Fruit fly (Drosophila melanogaster) whole organism, embryonic: Measurements from ENCODE around the gene CG42240.

Source experiments
- ATbp ChIP-seq: fragments of 200-800 bp; sonication (Bioruptor generic); optimal IDR thresholded peaks from 2 replicates; lab custom pipeline; 2017; ENCODE audit warnings: missing biosample characterization, mild to moderate bottlenecking, missing genetic modification characterization, missing genetic modification reagents
- Abd-B ChIP-seq: fragments of 200-800 bp; sonication (Bioruptor generic); optimal IDR thresholded peaks from 2 replicates; lab custom pipeline; 2018; ENCODE audit warnings: missing biosample characterization, mild to moderate bottlenecking, missing genetic modification characterization, moderate library complexity
- Aef1 ChIP-seq: fragments of 200-800 bp; sonication (Bioruptor generic); IDR thresholded peaks from 3 replicates; pipeline ENCODE4 v1.3.6; 2022; ENCODE audit warnings: missing biosample characterization, missing genetic modification characterization
- Blimp-1 ChIP-seq: fragments of 200-800 bp; sonication (Bioruptor generic); optimal IDR thresholded peaks from 3 replicates; lab custom pipeline; 2018; ENCODE audit warnings: missing biosample characterization, missing genetic modification characterization, mild to moderate bottlenecking, moderate library complexity, missing genetic modification reagents
- CG10267 ChIP-seq: fragments of 200-800 bp; sonication (Bioruptor generic); optimal IDR thresholded peaks from 2 replicates; lab custom pipeline; 2018; ENCODE audit warnings: missing biosample characterization, mild to moderate bottlenecking, missing genetic modification characterization, moderate library complexity
- CG10321 ChIP-seq: fragments of 200-800 bp; sonication (Bioruptor generic); IDR thresholded peaks from 2 replicates; pipeline ENCODE4 v1.3.6; 2022; ENCODE audit warnings: missing biosample characterization, missing genetic modification characterization
- CG10366 ChIP-seq: fragments of 200-800 bp; sonication (Bioruptor generic); IDR thresholded peaks from 2 replicates; pipeline ENCODE4 v1.3.6; 2022; ENCODE audit warnings: missing biosample characterization, missing genetic modification characterization
- CG1233 ChIP-seq: fragments of 200-800 bp; sonication (Bioruptor generic); optimal IDR thresholded peaks from 4 replicates; lab custom pipeline; 2018; ENCODE audit warnings: missing biosample characterization, mild to moderate bottlenecking, missing genetic modification characterization
- CG13624 ChIP-seq: fragments of 200-800 bp; sonication (Bioruptor generic); optimal IDR thresholded peaks from 2 replicates; lab custom pipeline; 2016; ENCODE audit warnings: missing biosample characterization, missing genetic modification characterization
- CG1647 ChIP-seq: fragments of 200-800 bp; sonication (Bioruptor generic); optimal IDR thresholded peaks from 3 replicates; lab custom pipeline; 2016; ENCODE audit warnings: missing biosample characterization, missing genetic modification characterization
- CG17361 ChIP-seq: fragments of 200-800 bp; sonication (Bioruptor generic); IDR thresholded peaks from 3 replicates; pipeline ENCODE4 v1.3.6; 2022; ENCODE audit warnings: missing biosample characterization, missing genetic modification characterization
- CG2120 ChIP-seq: fragments of 200-800 bp; sonication (Bioruptor generic); optimal IDR thresholded peaks from 3 replicates; lab custom pipeline; 2016; ENCODE audit warnings: missing biosample characterization, missing genetic modification characterization
- CG3163 ChIP-seq: fragments of 200-800 bp; sonication (Bioruptor generic); optimal IDR thresholded peaks from 3 replicates; lab custom pipeline; 2016; ENCODE audit warnings: missing biosample characterization, missing genetic modification characterization
- CG32772 ChIP-seq: fragments of 200-800 bp; sonication (Bioruptor generic); IDR thresholded peaks from 2 replicates; pipeline ENCODE4 v1.3.6; 2022; ENCODE audit warnings: missing biosample characterization, missing genetic modification characterization
- CG33557 ChIP-seq: fragments of 200-800 bp; sonication (Bioruptor generic); optimal IDR thresholded peaks from 2 replicates; lab custom pipeline; 2019; ENCODE audit warnings: missing biosample characterization, mild to moderate bottlenecking, missing genetic modification characterization, moderate library complexity
- CG3995 ChIP-seq: fragments of 200-800 bp; sonication (Bioruptor generic); optimal IDR thresholded peaks from 3 replicates; lab custom pipeline; 2016; ENCODE audit warnings: missing biosample characterization, missing genetic modification characterization
- CG4820 ChIP-seq: fragments of 200-800 bp; sonication (Bioruptor generic); optimal IDR thresholded peaks from 3 replicates; lab custom pipeline; 2016; ENCODE audit warnings: missing biosample characterization, missing genetic modification characterization
- CG7357 ChIP-seq: fragments of 200-800 bp; sonication (Bioruptor generic); IDR thresholded peaks from 3 replicates; pipeline ENCODE4 v1.3.6; 2022; ENCODE audit warnings: missing biosample characterization, missing genetic modification characterization
- CG8281 ChIP-seq: fragments of 200-800 bp; sonication (Bioruptor generic); optimal IDR thresholded peaks from 2 replicates; lab custom pipeline; 2018; ENCODE audit warnings: missing biosample characterization, mild to moderate bottlenecking, missing genetic modification characterization, moderate library complexity
- CG9876 ChIP-seq: fragments of 200-800 bp; sonication (Bioruptor generic); optimal IDR thresholded peaks from 2 replicates; lab custom pipeline; 2016; ENCODE audit warnings: missing biosample characterization, missing genetic modification characterization
- Dip3 ChIP-seq: fragments of 200-800 bp; sonication (Bioruptor generic); optimal IDR thresholded peaks from 3 replicates; lab custom pipeline; 2016; ENCODE audit warnings: missing biosample characterization, missing genetic modification characterization
- Doc2 ChIP-seq: fragments of 200-800 bp; sonication (Bioruptor generic); IDR thresholded peaks from 2 replicates; pipeline ENCODE4 v1.3.6; 2022; ENCODE audit warnings: missing biosample characterization, missing genetic modification characterization
- Lim3 ChIP-seq: fragments of 200-800 bp; sonication (Bioruptor generic); IDR thresholded peaks from 2 replicates; pipeline ENCODE4 v1.3.6; 2022; ENCODE audit warnings: missing biosample characterization, missing genetic modification characterization
- Med ChIP-seq: fragments of 200-800 bp; sonication (Bioruptor generic); peaks from one replicate; lab custom pipeline; 2016; ENCODE audit warnings: missing biosample characterization, missing genetic modification characterization, mild to moderate bottlenecking, inconsistent platforms, moderate library complexity
- Mrtf ChIP-seq: fragments of 200-800 bp; sonication (Bioruptor generic); IDR thresholded peaks from 3 replicates; pipeline ENCODE4 v1.3.6; 2022; ENCODE audit warnings: missing biosample characterization, missing genetic modification characterization
- Neu2 ChIP-seq: fragments of 200-800 bp; sonication (Bioruptor generic); optimal IDR thresholded peaks from 3 replicates; lab custom pipeline; 2016; ENCODE audit warnings: missing biosample characterization, missing genetic modification characterization, borderline replicate concordance
- Ravus ChIP-seq: fragments of 200-800 bp; sonication (Bioruptor generic); IDR thresholded peaks from 2 replicates; pipeline ENCODE4 v1.3.6; 2022; ENCODE audit warnings: missing biosample characterization, missing genetic modification characterization
- Six4 ChIP-seq: fragments of 200-800 bp; sonication (Bioruptor generic); optimal IDR thresholded peaks from 2 replicates; lab custom pipeline; 2016; ENCODE audit warnings: missing biosample characterization, missing genetic modification characterization
- Tbp ChIP-seq: fragments of >200 bp; optimal IDR thresholded peaks from 2 replicates; lab custom pipeline; 2018; ENCODE audit warnings: missing biosample characterization, missing genetic modification characterization
- YL-1 ChIP-seq: fragments of 200-800 bp; sonication (Bioruptor generic); optimal IDR thresholded peaks from 3 replicates; lab custom pipeline; 2017; ENCODE audit warnings: missing biosample characterization, mild to moderate bottlenecking, missing genetic modification characterization
- caup ChIP-seq: fragments of 200-800 bp; sonication (Bioruptor generic); optimal IDR thresholded peaks from 3 replicates; lab custom pipeline; 2017; ENCODE audit warnings: missing biosample characterization, mild to moderate bottlenecking, missing genetic modification characterization, moderate library complexity; ENCODE audit not compliant: severe bottlenecking
- crc ChIP-seq: fragments of 200-800 bp; sonication (Bioruptor generic); optimal IDR thresholded peaks from 2 replicates; lab custom pipeline; 2016; ENCODE audit warnings: missing biosample characterization, missing genetic modification characterization
- dan ChIP-seq: fragments of 200-800 bp; sonication (Bioruptor generic); IDR thresholded peaks from 2 replicates; pipeline ENCODE4 v1.3.6; 2022; ENCODE audit warnings: missing biosample characterization, missing genetic modification characterization
- fru ChIP-seq: fragments of >200 bp; optimal IDR thresholded peaks from 2 replicates; lab custom pipeline; 2017
- gce ChIP-seq: fragments of 200-800 bp; sonication (Bioruptor generic); IDR thresholded peaks from 3 replicates; pipeline ENCODE4 v1.3.6; 2022; ENCODE audit warnings: missing biosample characterization, missing genetic modification characterization
- gfzf ChIP-seq: fragments of 200-800 bp; sonication (Bioruptor generic); optimal IDR thresholded peaks from 2 replicates; lab custom pipeline; 2016; ENCODE audit warnings: missing biosample characterization, mild to moderate bottlenecking, missing genetic modification characterization, moderate library complexity
- hbn ChIP-seq: fragments of 200-800 bp; sonication (Bioruptor generic); IDR thresholded peaks from 2 replicates; pipeline ENCODE4 v1.3.6; 2022; ENCODE audit warnings: missing biosample characterization, missing genetic modification characterization; ENCODE audit not compliant: partially characterized antibody
- insv ChIP-seq, 2 experiments: fragments of 200-800 bp; sonication (Bioruptor generic); optimal IDR thresholded peaks; 3 replicates each; lab custom pipeline; 2016 to 2018; ENCODE audit warnings: missing biosample characterization in 2 of 2, missing genetic modification characterization in 2 of 2
- klu ChIP-seq: fragments of 200-800 bp; sonication (Bioruptor generic); IDR thresholded peaks from 2 replicates; pipeline ENCODE4 v1.3.6; 2022; ENCODE audit warnings: missing biosample characterization, missing genetic modification characterization
- lilli ChIP-seq: fragments of 200-800 bp; sonication (Bioruptor generic); optimal IDR thresholded peaks from 3 replicates; lab custom pipeline; 2016; ENCODE audit warnings: missing biosample characterization, missing genetic modification characterization
- lola ChIP-seq, 3 experiments: fragments of >200 bp in 2 of 3; fragments of 200-800 bp in 1 of 3; sonication (Bioruptor generic) in 1 of 3; optimal IDR thresholded peaks; 2 replicates each; lab custom pipeline; 2017 to 2019; ENCODE audit warnings: missing biosample characterization in 3 of 3, missing genetic modification characterization in 3 of 3, mild to moderate bottlenecking in 1 of 3, moderate library complexity in 1 of 3
- mld ChIP-seq: fragments of 200-800 bp; sonication (Bioruptor generic); IDR thresholded peaks from 3 replicates; pipeline ENCODE4 v1.3.6; 2022; ENCODE audit warnings: missing biosample characterization, missing genetic modification characterization; ENCODE audit not compliant: partially characterized antibody
- pan ChIP-seq, 4 experiments: fragments of >200 bp in 3 of 4; fragments of 200-800 bp in 1 of 4; sonication (Bioruptor generic) in 1 of 4; optimal IDR thresholded peaks in 3 of 4; IDR thresholded peaks in 1 of 4; 2 replicates each; pipeline versions ENCODE4 v1.3.6 to Lab custom; 2017 to 2022; ENCODE audit warnings: missing biosample characterization in 2 of 4, missing genetic modification characterization in 2 of 4, mixed read lengths in 1 of 4
- psq ChIP-seq: fragments of 200-800 bp; sonication (Bioruptor generic); optimal IDR thresholded peaks from 2 replicates; lab custom pipeline; 2017; ENCODE audit warnings: missing biosample characterization, missing genetic modification characterization
- salm ChIP-seq: fragments of 200-800 bp; sonication (Bioruptor generic); optimal IDR thresholded peaks from 2 replicates; lab custom pipeline; 2018; ENCODE audit warnings: missing biosample characterization, mild to moderate bottlenecking, missing genetic modification characterization
- shn ChIP-seq: fragments of 200-800 bp; sonication (Bioruptor generic); optimal IDR thresholded peaks from 3 replicates; lab custom pipeline; 2016; ENCODE audit warnings: missing biosample characterization, missing genetic modification characterization
- trem ChIP-seq: fragments of 200-800 bp; optimal IDR thresholded peaks from 3 replicates; lab custom pipeline; 2019; ENCODE audit warnings: missing biosample characterization, mild to moderate bottlenecking, missing genetic modification characterization, moderate library complexity
- ttk ChIP-seq: fragments of 200-800 bp; sonication (Bioruptor generic); IDR thresholded peaks from 2 replicates; pipeline ENCODE4 v2.1.2; 2022; ENCODE audit warnings: missing biosample characterization, missing genetic modification characterization
- tup ChIP-seq: fragments of 200-800 bp; sonication (Bioruptor generic); optimal IDR thresholded peaks from 2 replicates; lab custom pipeline; 2016; ENCODE audit warnings: missing biosample characterization, mild to moderate bottlenecking, missing genetic modification characterization, moderate library complexity
- vvl ChIP-seq: fragments of 200-800 bp; sonication (Bioruptor generic); IDR thresholded peaks from 2 replicates; pipeline ENCODE4 v1.3.6; 2022; ENCODE audit warnings: missing biosample characterization, missing genetic modification characterization

The CG42240 gene

DNA sequence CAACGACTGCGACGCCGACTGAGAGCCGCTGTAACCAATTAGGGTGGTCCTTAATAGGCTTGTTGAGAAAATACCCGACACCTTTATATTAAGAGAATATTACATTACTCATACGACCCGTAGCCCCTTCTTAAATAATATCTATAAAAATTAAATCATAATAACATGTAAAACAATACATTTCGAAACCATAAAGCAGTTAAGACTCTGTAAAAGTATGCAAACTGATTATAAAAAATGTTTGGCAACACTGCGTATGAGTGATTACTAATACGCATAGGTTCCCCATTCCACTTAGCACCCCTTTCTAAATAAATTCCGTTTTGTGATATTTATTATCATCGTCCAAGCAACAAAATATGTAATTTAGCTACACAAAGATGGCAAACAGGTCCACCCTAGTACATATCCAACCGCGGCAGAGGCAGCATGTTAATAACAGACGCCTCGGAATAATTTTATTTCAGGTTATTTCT is 10.0 kb downstream of the CG42240 start (continued):
- TF ChIP-seq Lim3 (no peak), mld (no peak), Tbp (GFP tag; lab: Kevin White, UChicago) (no peak), CG32772 (GFP tag; lab: Robert Waterston, UW) (0 out of 2 replicates have a peak, but pooled peaks have one; percentile 40), klu (peak; percentile 40; the same call in 1 of the 2 replicates), ATbp (GFP tag; lab: Kevin White, UChicago) (peak; percentile 62), caup (GFP tag; lab: Kevin White, UChicago) (peak; percentile 71), fru (no peak), Med (peak; percentile 81), CG4820 (GFP tag; lab: Kevin White, UChicago) (peak; percentile 27), lilli (GFP tag; lab: Kevin White, UChicago) (peak; percentile 52), CG3163 (GFP tag; lab: Kevin White, UChicago) (no peak), lola (GFP tag; optimal IDR thresholded peaks at IDR 0.05; lab: Kevin White, UChicago) (peak in 1 of 3 experiments; percentile 70), Ravus (no peak), CG13624 (GFP tag; lab: Kevin White, UChicago) (peak; percentile 25), pan (optimal IDR thresholded peaks at IDR 0.05; lab: Kevin White, UChicago) (no peak), pan (GFP tag; optimal IDR thresholded peaks at IDR 0.05 in 1 of 2, IDR thresholded peaks at IDR 0.05 in 1 of 2) (peak in 1 of 2 experiments; percentile 38), CG3995 (GFP tag; lab: Kevin White, UChicago) (peak; percentile 29), salm (tag; lab: Kevin White, UChicago) (peak; percentile 58), psq (no peak), ttk (GFP tag; lab: Robert Waterston, UW) (peak; percentile 54; the same call in 1 of the 2 replicates), Abd-B (GFP tag; lab: Kevin White, UChicago) (peak; percentile 18), CG17361 (GFP tag; lab: Robert Waterston, UW) (peak; percentile 87), hbn (GFP tag; lab: Robert Waterston, UW) (no peak), shn (no peak), trem (tag; lab: Kevin White, UChicago) (peak; percentile 55), Six4 (GFP tag; lab: Kevin White, UChicago) (peak; percentile 29), gce (GFP tag; lab: Robert Waterston, UW) (no peak), CG9876 (GFP tag; lab: Kevin White, UChicago) (no peak), CG10267 (tag; lab: Kevin White, UChicago) (peak; percentile 66), Mrtf (peak; percentile 46; the same call in 1 of the 3 replicates), Aef1 (peak; percentile 40; the same call in 1 of the 3 replicates), Blimp-1 (GFP tag; lab: Kevin White, UChicago) (no peak), CG33557 (GFP tag; lab: Kevin White, UChicago) (peak; percentile 6), YL-1 (GFP tag; lab: Kevin White, UChicago) (peak; percentile 8), CG7357 (0 out of 3 replicates have a peak, but pooled peaks have one; percentile 40), gfzf (GFP tag; lab: Kevin White, UChicago) (no peak), CG2120 (peak; percentile 66), insv (GFP tag; optimal IDR thresholded peaks at IDR 0.05; lab: Kevin White, UChicago) (peak in 1 of 2 experiments; percentile 49), tup (no peak), dan (GFP tag; lab: Robert Waterston, UW) (no peak), CG1233 (peak; percentile 76), vvl (peak; percentile 52; the same call in 1 of the 2 replicates), crc (GFP tag; lab: Kevin White, UChicago) (peak; percentile 13), Neu2 (GFP tag; lab: Kevin White, UChicago) (no peak), Doc2 (GFP tag; lab: Robert Waterston, UW) (no peak), CG10366 (GFP tag; lab: Robert Waterston, UW) (peak; percentile 57), CG10321 (GFP tag; lab: Robert Waterston, UW) (no peak), CG8281 (tag; lab: Kevin White, UChicago) (peak; percentile 53), CG1647 (GFP tag; lab: Kevin White, UChicago) (no peak), Dip3 (GFP tag; lab: Kevin White, UChicago) (peak; percentile 34)
